Fruit fly (Drosophila melanogaster): ENCODE measurements around the gene EMC1.

The EMC1 gene

dm6 chr3R:7895457-7895856 lies 11.7 kb downstream of the EMC1 start (continued):
- TF ChIP-seq CG14014 (GFP tag; IDR thresholded peaks at IDR 0.05) (peak; percentile 84), CG2712 (tag; optimal IDR thresholded peaks at IDR 0.05) (peak; percentile 57), CG14441 (GFP tag; IDR thresholded peaks at IDR 0.05) (peak; percentile 84), Dref (GFP tag; IDR thresholded peaks at IDR 0.05) (no peak), CG10267 (tag; optimal IDR thresholded peaks at IDR 0.05) (peak; percentile 49), CG10209 (GFP tag; optimal IDR thresholded peaks at IDR 0.05) (peak; percentile 62), pho (GFP tag; optimal IDR thresholded peaks at IDR 0.05) (peak; percentile 52), CG10274 (GFP tag; optimal IDR thresholded peaks at IDR 0.05) (peak; percentile 8), CG9817 (tag; optimal IDR thresholded peaks at IDR 0.05) (no peak), CG12659 (GFP tag; optimal IDR thresholded peaks at IDR 0.05) (peak; percentile 75), Dek (tag; optimal IDR thresholded peaks at IDR 0.05) (no peak), tio (GFP tag; optimal IDR thresholded peaks at IDR 0.05) (peak; percentile 61), ftz-f1 (GFP tag; optimal IDR thresholded peaks at IDR 0.05) (no peak), unpg (GFP tag; optimal IDR thresholded peaks at IDR 0.05) (no peak), CG7928 (GFP tag; optimal IDR thresholded peaks at IDR 0.05) (peak; percentile 51), kni (GFP tag; optimal IDR thresholded peaks at IDR 0.05) (no peak), scrt (GFP tag; optimal IDR thresholded peaks at IDR 0.05) (no peak), dan (GFP tag; IDR thresholded peaks at IDR 0.05) (no peak), CG6254 (GFP tag; optimal IDR thresholded peaks at IDR 0.05) (peak; percentile 15), CG10431 (GFP tag; optimal IDR thresholded peaks at IDR 0.05) (no peak), Gsc (GFP tag; IDR thresholded peaks at IDR 0.05) (no peak), sima (GFP tag; optimal IDR thresholded peaks at IDR 0.05) (no peak), CoRest (tag; optimal IDR thresholded peaks at IDR 0.05) (peak; percentile 71), Chrac-16 (GFP tag; optimal IDR thresholded peaks at IDR 0.05) (peak; percentile 22), jigr1 (GFP tag; IDR thresholded peaks at IDR 0.05) (0 out of 3 replicates have a peak, but pooled peaks have one; percentile 20), shn (GFP tag; optimal IDR thresholded peaks at IDR 0.05) (no peak), Hey (tag; optimal IDR thresholded peaks at IDR 0.05) (no peak), nom (GFP tag; optimal IDR thresholded peaks at IDR 0.05) (peak; percentile 71), CG9727 (GFP tag; optimal IDR thresholded peaks at IDR 0.05) (no peak), CG12104 (GFP tag; optimal IDR thresholded peaks at IDR 0.05) (peak; percentile 37), chn (GFP tag; optimal IDR thresholded peaks at IDR 0.05) (no peak), cas (GFP tag; IDR thresholded peaks at IDR 0.05) (peak; percentile 79), chm (GFP tag; IDR thresholded peaks at IDR 0.05) (no peak; the same call in 1 of the 2 replicates), CG31224 (GFP tag; IDR thresholded peaks at IDR 0.05) (peak; percentile 42; the same call in 1 of the 2 replicates), Max (GFP tag; optimal IDR thresholded peaks at IDR 0.05) (peak; percentile 62), sob (GFP tag; IDR thresholded peaks at IDR 0.05) (peak; percentile 75), jumu (GFP tag; optimal IDR thresholded peaks at IDR 0.05) (peak; percentile 39), CG10366 (GFP tag; IDR thresholded peaks at IDR 0.05) (peak; percentile 73), Hmr (GFP tag; optimal IDR thresholded peaks at IDR 0.05) (peak; percentile 85), CG11695 (GFP tag; IDR thresholded peaks at IDR 0.05) (peak; percentile 90), wdn (GFP tag; IDR thresholded peaks at IDR 0.05) (peak; percentile 64; the same call in 1 of the 2 replicates), tll (GFP tag; optimal IDR thresholded peaks at IDR 0.05) (no peak), abd-A (tag; optimal IDR thresholded peaks at IDR 0.05) (no peak), CG34224 (GFP tag; IDR thresholded peaks at IDR 0.05; ENCODE audit: partially characterized antibody) (no peak), CG43689 (GFP tag; IDR thresholded peaks at IDR 0.05) (peak; percentile 54), Xbp1 (GFP tag; optimal IDR thresholded peaks at IDR 0.05) (peak; percentile 44), bcd (GFP tag; optimal IDR thresholded peaks at IDR 0.05) (peak; percentile 69), zfh2 (GFP tag; optimal IDR thresholded peaks at IDR 0.05) (peak; percentile 64), CG14710 (tag; optimal IDR thresholded peaks at IDR 0.05) (no peak), CG7987 (GFP tag; optimal IDR thresholded peaks at IDR 0.05) (no peak), NfI (GFP tag; optimal IDR thresholded peaks at IDR 0.05) (no peak)

All from whole organism, embryonic.